Worm (Caenorhabditis elegans): Measurements from ENCODE around the gene ttll-12.

Gene ttll-12

ce11 chrII:9345794-9346193, 7.0 kb downstream of the ttll-12 start:
- TF ChIP-seq unc-39 (tag; optimal IDR thresholded peaks at IDR 0.05) (no peak), aly-2 (tag; optimal IDR thresholded peaks at IDR 0.05) (no peak), zag-1 (tag; optimal IDR thresholded peaks at IDR 0.05) (no peak), ceh-28 (tag; optimal IDR thresholded peaks at IDR 0.05) (no peak), elt-3 (tag; optimal IDR thresholded peaks at IDR 0.05) (no peak), ceh-82 (tag; optimal IDR thresholded peaks at IDR 0.05) (no peak), mdl-1 (tag; optimal IDR thresholded peaks at IDR 0.05) (no peak), nhr-77 (tag; optimal IDR thresholded peaks at IDR 0.05) (no peak), lin-39 (tag; optimal IDR thresholded peaks at IDR 0.05) (no peak), pha-4 (tag; optimal IDR thresholded peaks at IDR 0.05) (no peak), snpc-4 (tag; optimal IDR thresholded peaks at IDR 0.05) (no peak), daf-12 (tag; optimal IDR thresholded peaks at IDR 0.05) (no peak)

- no peak for TF ChIP-seq aly-2 (tag; optimal IDR thresholded peaks at IDR 0.05)
- no peak for TF ChIP-seq ZK546.5 (tag; optimal IDR thresholded peaks at IDR 0.05)
- no peak for TF ChIP-seq ceh-82 (tag; optimal IDR thresholded peaks at IDR 0.05)
- TF ChIP-seq ztf-11 (tag; optimal IDR thresholded peaks at IDR 0.05) = no peak
- TF ChIP-seq ceh-9 (tag; optimal IDR thresholded peaks at IDR 0.05) = no peak
- TF ChIP-seq ceh-16 (tag; optimal IDR thresholded peaks at IDR 0.05) = no peak
- no peak for TF ChIP-seq mml-1 (tag; optimal IDR thresholded peaks at IDR 0.05)
Observed at ce11 chrII:9346490-9346889, 7.7 kb downstream of the ttll-12 start, which contains the start of gene F42A8.1. F42A8.1 (minus strand) TSS chrII:9346590.

DNA sequence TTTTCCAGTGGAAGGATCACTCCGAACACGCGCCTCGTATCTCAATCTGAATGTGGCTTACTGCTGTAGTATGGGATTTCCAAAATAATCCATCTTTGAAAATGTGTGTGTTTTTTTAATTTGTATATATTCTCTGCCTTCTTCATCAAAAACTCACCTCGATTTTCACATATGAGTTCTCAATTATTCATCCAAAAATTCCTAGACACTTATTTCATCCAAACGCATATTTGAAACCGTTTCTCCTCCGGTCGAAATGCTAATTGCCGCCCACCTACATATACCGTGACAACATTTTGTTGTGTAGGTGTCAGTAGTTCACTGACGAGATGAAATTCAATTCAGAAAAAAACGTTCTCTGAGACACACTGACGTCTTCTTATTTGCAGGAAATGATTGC, 8.6 kb downstream of the ttll-12 start:
- TF ChIP-seq fkh-2 (tag; optimal IDR thresholded peaks at IDR 0.05) = no peak
- no peak for TF ChIP-seq ZK546.5 (tag; optimal IDR thresholded peaks at IDR 0.05)
- TF ChIP-seq lsy-12 (tag; optimal IDR thresholded peaks at IDR 0.05) = no peak
- TF ChIP-seq jun-1 (tag; optimal IDR thresholded peaks at IDR 0.05) = no peak
- no peak for TF ChIP-seq ceh-9 (tag; optimal IDR thresholded peaks at IDR 0.05)
- no peak for TF ChIP-seq hmg-11 (tag; optimal IDR thresholded peaks at IDR 0.05)
- TF ChIP-seq nhr-43 (tag; optimal IDR thresholded peaks at IDR 0.05; ENCODE audit: poor library complexity, severe bottlenecking) = no peak
- TF ChIP-seq ztf-4 (tag; optimal IDR thresholded peaks at IDR 0.05) = no peak
- TF ChIP-seq aly-2 (tag; optimal IDR thresholded peaks at IDR 0.05) = no peak
- TF ChIP-seq sea-2 (GFP tag; optimal IDR thresholded peaks at IDR 0.05) = no peak
- no peak for TF ChIP-seq nhr-237 (tag; optimal IDR thresholded peaks at IDR 0.05)
- TF ChIP-seq tbx-2 (tag; optimal IDR thresholded peaks at IDR 0.05) = no peak
- no peak for TF ChIP-seq nhr-12 (tag; optimal IDR thresholded peaks at IDR 0.05)
- no peak for TF ChIP-seq ama-1 (optimal IDR thresholded peaks at IDR 0.05)
- no peak for TF ChIP-seq eor-1 (tag; optimal IDR thresholded peaks at IDR 0.05)
- TF ChIP-seq elt-2 (tag; optimal IDR thresholded peaks at IDR 0.05) = no peak
- TF ChIP-seq lin-15B (tag; optimal IDR thresholded peaks at IDR 0.05) = no peak
- no peak for TF ChIP-seq elt-3 (tag; optimal IDR thresholded peaks at IDR 0.05)
- TF ChIP-seq lin-39 (tag; optimal IDR thresholded peaks at IDR 0.05) = no peak
- TF ChIP-seq unc-39 (tag; optimal IDR thresholded peaks at IDR 0.05) = no peak

- TF ChIP-seq tbx-2 (tag; optimal IDR thresholded peaks at IDR 0.05) = no peak
- no peak for TF ChIP-seq nhr-77 (tag; optimal IDR thresholded peaks at IDR 0.05)
- no peak for TF ChIP-seq nhr-11 (tag; optimal IDR thresholded peaks at IDR 0.05)
- TF ChIP-seq nhr-67 (tag; optimal IDR thresholded peaks at IDR 0.05) = no peak
- no peak for TF ChIP-seq snpc-4 (tag; optimal IDR thresholded peaks at IDR 0.05)
- no peak for TF ChIP-seq elt-1 (tag; optimal IDR thresholded peaks at IDR 0.05)
- TF ChIP-seq elt-3 (tag; optimal IDR thresholded peaks at IDR 0.05) = no peak
- peak; percentile 75 for TF ChIP-seq R02D3.7 (tag; optimal IDR thresholded peaks at IDR 0.05)
- no peak for TF ChIP-seq lsy-12 (tag; optimal IDR thresholded peaks at IDR 0.05)
- no peak for TF ChIP-seq nhr-43 (tag; optimal IDR thresholded peaks at IDR 0.05; ENCODE audit: poor library complexity, severe bottlenecking)
- no peak for TF ChIP-seq nhr-12 (tag; optimal IDR thresholded peaks at IDR 0.05)
- no peak for TF ChIP-seq unc-62 (GFP tag; optimal IDR thresholded peaks at IDR 0.05)
- TF ChIP-seq nhr-28 (tag; optimal IDR thresholded peaks at IDR 0.05) = no peak
- TF ChIP-seq nfya-1 (tag; optimal IDR thresholded peaks at IDR 0.05; ENCODE audit: insufficient read depth) = peak; percentile 3
- no peak for TF ChIP-seq pqm-1 (tag; optimal IDR thresholded peaks at IDR 0.05)
- TF ChIP-seq mdl-1 (tag; optimal IDR thresholded peaks at IDR 0.05) = no peak
- no peak for TF ChIP-seq ceh-28 (tag; optimal IDR thresholded peaks at IDR 0.05)
- TF ChIP-seq daf-12 (tag; optimal IDR thresholded peaks at IDR 0.05) = no peak
- TF ChIP-seq skn-1 (tag; optimal IDR thresholded peaks at IDR 0.05) = no peak
- no peak for TF ChIP-seq ZK546.5 (tag; optimal IDR thresholded peaks at IDR 0.05)
- TF ChIP-seq ztf-4 (tag; optimal IDR thresholded peaks at IDR 0.05) = no peak
- no peak for TF ChIP-seq lin-39 (tag; optimal IDR thresholded peaks at IDR 0.05)
- no peak for TF ChIP-seq zag-1 (tag; optimal IDR thresholded peaks at IDR 0.05)
- no peak for TF ChIP-seq nhr-76 (tag; optimal IDR thresholded peaks at IDR 0.05)
- peak; percentile 79 for TF ChIP-seq pha-4 (tag; optimal IDR thresholded peaks at IDR 0.05)
- no peak for TF ChIP-seq ceh-82 (tag; optimal IDR thresholded peaks at IDR 0.05)
- no peak for TF ChIP-seq ztf-11 (tag; optimal IDR thresholded peaks at IDR 0.05)
- no peak for TF ChIP-seq ama-1 (optimal IDR thresholded peaks at IDR 0.05)
- no peak for TF ChIP-seq egl-5 (tag; optimal IDR thresholded peaks at IDR 0.05)
- no peak for TF ChIP-seq nhr-237 (tag; optimal IDR thresholded peaks at IDR 0.05)
- no peak for TF ChIP-seq unc-39 (tag; optimal IDR thresholded peaks at IDR 0.05)
- no peak for TF ChIP-seq jun-1 (tag; optimal IDR thresholded peaks at IDR 0.05)
- TF ChIP-seq nhr-23 (tag; optimal IDR thresholded peaks at IDR 0.05) = no peak
- TF ChIP-seq fos-1 (tag; optimal IDR thresholded peaks at IDR 0.05) = no peak
- TF ChIP-seq egl-27 (tag; optimal IDR thresholded peaks at IDR 0.05) = no peak
- TF ChIP-seq elt-2 (tag; optimal IDR thresholded peaks at IDR 0.05) = peak; percentile 9
Observed at ce11 chrII:9352669-9353068, 13.9 kb downstream of the ttll-12 start, which contains the start of the genes sdhb-1 and cup-15. sdhb-1 (minus strand) TSS chrII:9352731. cup-15 (plus strand) TSS chrII:9353000.

Data from whole organism, L3 larva.